Fruit fly (Drosophila melanogaster): Measurements from ENCODE around the gene CG33287.

- no peak for TF ChIP-seq CG8478 (optimal IDR thresholded peaks at IDR 0.05)
- TF ChIP-seq CTCF (optimal IDR thresholded peaks at IDR 0.05): no peak
Observed at dm6 chr3L:20930059-20930785, 40.2 kb downstream of the CG33287 start.
